Fruit fly (Drosophila melanogaster) whole organism: ENCODE data around the gene Gabat.

ENCODE experiments used
- CG8478 ChIP-seq: fragments of >200 bp; optimal IDR thresholded peaks from 2 replicates; lab custom pipeline; 2018; ENCODE audit warnings: inconsistent platforms
- Dll ChIP-seq: fragments of >200 bp; optimal IDR thresholded peaks from 2 replicates; lab custom pipeline; 2017
- EcR ChIP-seq, 2 experiments: fragments of >200 bp; optimal IDR thresholded peaks; 2 replicates each; lab custom pipeline; 2017; ENCODE audit warnings: missing biosample characterization in 2 of 2, missing genetic modification characterization in 2 of 2, missing genetic modification reagents in 2 of 2
- pan ChIP-seq: fragments of >200 bp; optimal IDR thresholded peaks from 2 replicates; lab custom pipeline; 2017
- psq ChIP-seq: fragments of >200 bp; optimal IDR thresholded peaks from 2 replicates; lab custom pipeline; 2017
- usp ChIP-seq: fragments of >200 bp; optimal IDR thresholded peaks from 2 replicates; lab custom pipeline; 2017; ENCODE audit warnings: missing biosample characterization, missing genetic modification characterization, mixed read lengths

dm6 chr3L:19953612-19954011 lies 46.9 kb downstream of the Gabat start, which contains the start of gene CG42655:
- TF ChIP-seq EcR (GFP tag; optimal IDR thresholded peaks at IDR 0.05; lab: Kevin White, UChicago) (no peak), CG8478 (lab: Kevin White, UChicago) (no peak), usp (GFP tag; lab: Kevin White, UChicago) (no peak), Dll (lab: Kevin White, UChicago) (no peak), psq (lab: Kevin White, UChicago) (no peak), pan (no peak)
